Fruit fly (Drosophila melanogaster) whole organism, embryonic: ENCODE data around the gene dmGlut.
A peak's percentile ranks its signal among the peaks of the same experiment; 100 is the strongest.

Experiments
- Asciz ChIP-seq: fragments of 200-800 bp; sonication (Bioruptor generic); optimal IDR thresholded peaks from 2 replicates; lab custom pipeline; 2017; ENCODE audit warnings: missing biosample characterization, mild to moderate bottlenecking, missing genetic modification characterization, missing genetic modification reagents
- Atf-2 ChIP-seq: fragments of 200-800 bp; sonication (Bioruptor generic); optimal IDR thresholded peaks from 2 replicates; lab custom pipeline; 2016; ENCODE audit warnings: missing biosample characterization, missing genetic modification characterization
- Bgb ChIP-seq: fragments of 200-800 bp; sonication (Bioruptor generic); IDR thresholded peaks from 2 replicates; pipeline ENCODE4 v1.3.6; 2022; ENCODE audit warnings: missing biosample characterization, missing genetic modification characterization; ENCODE audit not compliant: partially characterized antibody
- CG10147 ChIP-seq: fragments of 200-800 bp; sonication (Bioruptor generic); optimal IDR thresholded peaks from 2 replicates; lab custom pipeline; 2019; ENCODE audit warnings: missing biosample characterization, mild to moderate bottlenecking, missing genetic modification characterization, moderate library complexity
- CG11247 ChIP-seq: fragments of 200-800 bp; sonication (Bioruptor generic); IDR thresholded peaks from 2 replicates; pipeline ENCODE4 v1.3.6; 2022; ENCODE audit warnings: missing biosample characterization, missing genetic modification characterization
- CG12299 ChIP-seq: fragments of 200-800 bp; sonication (Bioruptor generic); optimal IDR thresholded peaks from 2 replicates; lab custom pipeline; 2018; ENCODE audit warnings: missing biosample characterization, mild to moderate bottlenecking, missing genetic modification characterization
- CG12769 ChIP-seq: fragments of 200-800 bp; sonication (Bioruptor generic); optimal IDR thresholded peaks from 2 replicates; lab custom pipeline; 2019; ENCODE audit warnings: missing biosample characterization, mild to moderate bottlenecking, missing genetic modification characterization, moderate library complexity
- CG15011 ChIP-seq: fragments of 200-800 bp; sonication (Bioruptor generic); optimal IDR thresholded peaks from 3 replicates; lab custom pipeline; 2018; ENCODE audit warnings: missing biosample characterization, mild to moderate bottlenecking, missing genetic modification characterization
- CG17385 ChIP-seq: fragments of 200-800 bp; sonication (Bioruptor generic); optimal IDR thresholded peaks from 3 replicates; lab custom pipeline; 2018; ENCODE audit warnings: missing biosample characterization, mild to moderate bottlenecking, missing genetic modification characterization
- CG17829 ChIP-seq: fragments of 200-800 bp; optimal IDR thresholded peaks from 2 replicates; lab custom pipeline; 2019; ENCODE audit warnings: missing biosample characterization, mild to moderate bottlenecking, missing genetic modification characterization, moderate library complexity
- CG17912 ChIP-seq: fragments of 200-800 bp; sonication (Bioruptor generic); optimal IDR thresholded peaks from 2 replicates; lab custom pipeline; 2018; ENCODE audit warnings: missing biosample characterization, mild to moderate bottlenecking, missing genetic modification characterization
- CG18599 ChIP-seq: fragments of 200-800 bp; sonication (Bioruptor generic); optimal IDR thresholded peaks from 3 replicates; lab custom pipeline; 2017; ENCODE audit warnings: missing biosample characterization, missing genetic modification characterization, mild to moderate bottlenecking, moderate library complexity, missing genetic modification reagents
- CG2129 ChIP-seq: fragments of 200-800 bp; sonication (Bioruptor generic); IDR thresholded peaks from 2 replicates; pipeline ENCODE4 v1.3.6; 2022; ENCODE audit warnings: missing biosample characterization, missing genetic modification characterization; ENCODE audit not compliant: partially characterized antibody
- CG4424 ChIP-seq: fragments of 200-800 bp; sonication (Bioruptor generic); optimal IDR thresholded peaks from 3 replicates; lab custom pipeline; 2016; ENCODE audit warnings: missing biosample characterization, missing genetic modification characterization
- CG4707 ChIP-seq: fragments of 200-800 bp; sonication (Bioruptor generic); optimal IDR thresholded peaks from 2 replicates; lab custom pipeline; 2018; ENCODE audit warnings: missing biosample characterization, mild to moderate bottlenecking, missing genetic modification characterization, moderate library complexity
- CG5180 ChIP-seq: fragments of 200-800 bp; sonication (Bioruptor generic); optimal IDR thresholded peaks from 3 replicates; lab custom pipeline; 2017; ENCODE audit warnings: missing biosample characterization, missing genetic modification characterization, mild to moderate bottlenecking, moderate library complexity, missing genetic modification reagents
- CG6765 ChIP-seq: fragments of 200-800 bp; sonication (Bioruptor generic); optimal IDR thresholded peaks from 3 replicates; lab custom pipeline; 2017; ENCODE audit warnings: missing biosample characterization, mild to moderate bottlenecking, missing genetic modification characterization
- CG7839 ChIP-seq: fragments of 200-800 bp; sonication (Bioruptor generic); optimal IDR thresholded peaks from 3 replicates; lab custom pipeline; 2018; ENCODE audit warnings: missing biosample characterization, mild to moderate bottlenecking, missing genetic modification characterization, moderate library complexity
- CG7963 ChIP-seq: fragments of 200-800 bp; sonication (Bioruptor generic); IDR thresholded peaks from 3 replicates; pipeline ENCODE4 v1.3.6; 2022; ENCODE audit warnings: missing biosample characterization, missing genetic modification characterization; ENCODE audit not compliant: partially characterized antibody
- CG8478 ChIP-seq: fragments of >200 bp; optimal IDR thresholded peaks from 2 replicates; lab custom pipeline; 2018
- CG9437 ChIP-seq: fragments of 200-800 bp; sonication (Bioruptor generic); optimal IDR thresholded peaks from 2 replicates; lab custom pipeline; 2018; ENCODE audit warnings: missing biosample characterization, mild to moderate bottlenecking, missing genetic modification characterization
- CG9932 ChIP-seq: fragments of 200-800 bp; sonication (Bioruptor generic); IDR thresholded peaks from 2 replicates; pipeline ENCODE4 v1.3.6; 2022; ENCODE audit warnings: missing biosample characterization, missing genetic modification characterization
- CrebB ChIP-seq: fragments of 200-800 bp; sonication (Bioruptor generic); optimal IDR thresholded peaks from 3 replicates; lab custom pipeline; 2018; ENCODE audit warnings: missing biosample characterization, mild to moderate bottlenecking, missing genetic modification characterization
- D ChIP-seq, 2 experiments: fragments of 200-800 bp in 1 of 2; fragments of >200 bp in 1 of 2; sonication (Bioruptor generic) in 1 of 2; optimal IDR thresholded peaks; 2 replicates in 1 of 2; 3 replicates in 1 of 2; lab custom pipeline; 2017; ENCODE audit warnings: mild to moderate bottlenecking in 1 of 2, missing biosample characterization in 1 of 2, missing genetic modification characterization in 1 of 2, missing genetic modification reagents in 1 of 2
- Dip2 ChIP-seq: fragments of 200-800 bp; sonication (Bioruptor generic); IDR thresholded peaks from 2 replicates; pipeline ENCODE4 v1.3.6; 2022; ENCODE audit warnings: missing biosample characterization, missing genetic modification characterization
- Doc2 ChIP-seq: fragments of 200-800 bp; sonication (Bioruptor generic); IDR thresholded peaks from 2 replicates; pipeline ENCODE4 v1.3.6; 2022; ENCODE audit warnings: missing biosample characterization, missing genetic modification characterization
- ERR ChIP-seq: fragments of 200-800 bp; sonication (Bioruptor generic); optimal IDR thresholded peaks from 2 replicates; lab custom pipeline; 2016; ENCODE audit warnings: missing biosample characterization, missing genetic modification characterization
- Mad ChIP-seq: fragments of 200-800 bp; sonication (Bioruptor generic); optimal IDR thresholded peaks from 2 replicates; lab custom pipeline; 2016; ENCODE audit warnings: missing biosample characterization, missing genetic modification characterization
- Nf-YC ChIP-seq: fragments of 200-800 bp; optimal IDR thresholded peaks from 3 replicates; lab custom pipeline; 2019; ENCODE audit warnings: missing biosample characterization, mild to moderate bottlenecking, missing genetic modification characterization, moderate library complexity
- Ssrp ChIP-seq: fragments of 200-800 bp; sonication (Bioruptor generic); optimal IDR thresholded peaks from 2 replicates; lab custom pipeline; 2018; ENCODE audit warnings: missing biosample characterization, mild to moderate bottlenecking, missing genetic modification characterization, moderate library complexity
- Vsx1 ChIP-seq: fragments of 200-800 bp; sonication (Bioruptor generic); optimal IDR thresholded peaks from 2 replicates; lab custom pipeline; 2017; ENCODE audit warnings: missing biosample characterization, mild to moderate bottlenecking, missing genetic modification characterization, missing genetic modification reagents
- al ChIP-seq: fragments of 200-800 bp; sonication (Bioruptor generic); IDR thresholded peaks from 2 replicates; pipeline ENCODE4 v1.3.6; 2022; ENCODE audit warnings: missing biosample characterization, missing genetic modification characterization
- ase ChIP-seq: fragments of 200-800 bp; sonication (Bioruptor generic); IDR thresholded peaks from 3 replicates; pipeline ENCODE4 v1.3.6; 2022; ENCODE audit warnings: missing biosample characterization, missing genetic modification characterization
- ash1 ChIP-seq: fragments of 200-800 bp; sonication (Bioruptor generic); optimal IDR thresholded peaks from 2 replicates; lab custom pipeline; 2018; ENCODE audit warnings: missing biosample characterization, mild to moderate bottlenecking, missing genetic modification characterization
- cato ChIP-seq: fragments of 200-800 bp; sonication (Bioruptor generic); optimal IDR thresholded peaks from 2 replicates; lab custom pipeline; 2016; ENCODE audit warnings: missing biosample characterization, missing genetic modification characterization, borderline replicate concordance
- croc ChIP-seq: fragments of 200-800 bp; sonication (Bioruptor generic); conservative IDR thresholded peaks from 3 replicates; pipeline ENCODE4 v1.3.6; 2022; ENCODE audit warnings: missing biosample characterization, missing genetic modification characterization
- eyg ChIP-seq: fragments of 200-800 bp; sonication (Bioruptor generic); optimal IDR thresholded peaks from 3 replicates; lab custom pipeline; 2016; ENCODE audit warnings: missing biosample characterization, missing genetic modification characterization
- fru ChIP-seq: fragments of >200 bp; optimal IDR thresholded peaks from 2 replicates; lab custom pipeline; 2017
- gfzf ChIP-seq: fragments of 200-800 bp; sonication (Bioruptor generic); optimal IDR thresholded peaks from 2 replicates; lab custom pipeline; 2016; ENCODE audit warnings: missing biosample characterization, mild to moderate bottlenecking, missing genetic modification characterization, moderate library complexity
- gsb ChIP-seq: fragments of 200-800 bp; sonication (Bioruptor generic); IDR thresholded peaks from 2 replicates; pipeline ENCODE4 v1.3.6; 2022; ENCODE audit warnings: missing biosample characterization, missing genetic modification characterization
- gsb-n ChIP-seq: fragments of 200-800 bp; sonication (Bioruptor generic); optimal IDR thresholded peaks from 3 replicates; lab custom pipeline; 2018; ENCODE audit warnings: missing biosample characterization, mild to moderate bottlenecking, missing genetic modification characterization
- ind ChIP-seq: fragments of 200-800 bp; sonication (Bioruptor generic); optimal IDR thresholded peaks from 3 replicates; lab custom pipeline; 2016; ENCODE audit warnings: missing biosample characterization, missing genetic modification characterization
- ken ChIP-seq: fragments of 200-800 bp; sonication (Bioruptor generic); IDR thresholded peaks from 3 replicates; pipeline ENCODE4 v1.3.6; 2022; ENCODE audit warnings: missing biosample characterization, missing genetic modification characterization
- maf-S ChIP-seq: fragments of 200-800 bp; sonication (Bioruptor generic); optimal IDR thresholded peaks from 2 replicates; lab custom pipeline; 2016; ENCODE audit warnings: missing biosample characterization, missing genetic modification characterization
- oc ChIP-seq: fragments of 200-800 bp; sonication (Bioruptor generic); optimal IDR thresholded peaks from 2 replicates; lab custom pipeline; 2018; ENCODE audit warnings: missing biosample characterization, mild to moderate bottlenecking, missing genetic modification characterization, moderate library complexity
- odd ChIP-seq: fragments of 200-800 bp; sonication (Bioruptor generic); optimal IDR thresholded peaks from 2 replicates; lab custom pipeline; 2017; ENCODE audit warnings: missing biosample characterization, mild to moderate bottlenecking, missing genetic modification characterization
- peb ChIP-seq: fragments of 200-800 bp; sonication (Bioruptor generic); IDR thresholded peaks from 2 replicates; pipeline ENCODE4 v1.3.6; 2022; ENCODE audit warnings: missing biosample characterization, missing genetic modification characterization
- sisA ChIP-seq: fragments of 200-800 bp; sonication (Bioruptor generic); IDR thresholded peaks from 2 replicates; pipeline ENCODE4 v1.3.6; 2022; ENCODE audit warnings: missing biosample characterization, missing genetic modification characterization
- tgo ChIP-seq: fragments of 200-800 bp; sonication (Bioruptor generic); IDR thresholded peaks from 3 replicates; pipeline ENCODE4 v1.3.6; 2022; ENCODE audit warnings: missing biosample characterization, missing genetic modification characterization
- tx ChIP-seq: fragments of 200-800 bp; sonication (Bioruptor generic); optimal IDR thresholded peaks from 2 replicates; lab custom pipeline; 2016; ENCODE audit warnings: missing biosample characterization, missing genetic modification characterization
- wdn ChIP-seq: fragments of 200-800 bp; sonication (Bioruptor generic); IDR thresholded peaks from 2 replicates; pipeline ENCODE4 v1.3.6; 2022; ENCODE audit warnings: missing biosample characterization, missing genetic modification characterization

The dmGlut gene

dm6 chr2L:12021193-12021592 lies 6.0 kb upstream of the dmGlut start (continued):
- TF ChIP-seq CG6765 (GFP tag; lab: Kevin White, UChicago) (no peak), Vsx1 (GFP tag; lab: Kevin White, UChicago) (peak; percentile 81), CG15011 (GFP tag; lab: Kevin White, UChicago) (peak; percentile 60), eyg (no peak), al (GFP tag; lab: Robert Waterston, UW) (no peak), CG8478 (lab: Kevin White, UChicago) (no peak), gsb-n (tag; lab: Kevin White, UChicago) (peak; percentile 82), Asciz (GFP tag; lab: Kevin White, UChicago) (peak; percentile 78), CG18599 (peak; percentile 73), cato (GFP tag; lab: Kevin White, UChicago) (peak; percentile 34), Atf-2 (GFP tag; lab: Kevin White, UChicago) (no peak), Dip2 (no peak), CG4707 (GFP tag; lab: Kevin White, UChicago) (peak; percentile 77), CG17829 (tag; lab: Kevin White, UChicago) (no peak), CG11247 (GFP tag; lab: Robert Waterston, UW) (peak; percentile 50; the same call in 1 of the 2 replicates), gsb (GFP tag; lab: Robert Waterston, UW) (no peak), CG12299 (tag; lab: Kevin White, UChicago) (peak; percentile 89), CG9437 (no peak), wdn (GFP tag; lab: Robert Waterston, UW) (no peak; the same call in 1 of the 2 replicates), maf-S (no peak), Bgb (no peak), ase (no peak), CrebB (tag; lab: Kevin White, UChicago) (peak; percentile 82), Nf-YC (tag; lab: Kevin White, UChicago) (no peak), ken (GFP tag; lab: Robert Waterston, UW) (no peak), CG12769 (tag; lab: Kevin White, UChicago) (no peak), oc (tag; lab: Kevin White, UChicago) (no peak), croc (GFP tag; lab: Robert Waterston, UW) (no peak), Doc2 (no peak), ash1 (GFP tag; lab: Kevin White, UChicago) (peak; percentile 61), gfzf (GFP tag; lab: Kevin White, UChicago) (no peak), odd (GFP tag; lab: Kevin White, UChicago) (peak; percentile 71), sisA (GFP tag; lab: Robert Waterston, UW) (no peak), Mad (peak; percentile 40), CG7963 (GFP tag; lab: Robert Waterston, UW) (no peak), CG9932 (no peak), peb (GFP tag; lab: Robert Waterston, UW) (no peak), ind (GFP tag; lab: Kevin White, UChicago) (no peak), CG17912 (GFP tag; lab: Kevin White, UChicago) (peak; percentile 8), CG10147 (peak; percentile 34), CG4424 (GFP tag; lab: Kevin White, UChicago) (no peak), tgo (GFP tag; lab: Robert Waterston, UW) (no peak), CG5180 (GFP tag; lab: Kevin White, UChicago) (no peak), tx (no peak), CG2129 (GFP tag; lab: Robert Waterston, UW) (no peak), Ssrp (tag; lab: Kevin White, UChicago) (no peak), fru (lab: Kevin White, UChicago) (no peak), CG17385 (GFP tag; lab: Kevin White, UChicago) (peak; percentile 28), D (optimal IDR thresholded peaks at IDR 0.05; lab: Kevin White, UChicago) (no peak), D (GFP tag; optimal IDR thresholded peaks at IDR 0.05; lab: Kevin White, UChicago) (no peak), ERR (GFP tag; lab: Kevin White, UChicago) (no peak), CG7839 (tag; lab: Kevin White, UChicago) (peak; percentile 29)
